Fruit fly (Drosophila melanogaster): ENCODE results near the gene Obp22a.

The Obp22a gene

dm6 chr2L:2013836-2014434 is 22.0 kb upstream of the Obp22a start:
- TF ChIP-seq CG12299 (tag; optimal IDR thresholded peaks at IDR 0.05) (no peak), CG31224 (GFP tag; IDR thresholded peaks at IDR 0.05) (no peak), CG1024 (GFP tag; IDR thresholded peaks at IDR 0.05) (no peak), Poxn (GFP tag; IDR thresholded peaks at IDR 0.05) (no peak), nerfin-2 (GFP tag; IDR thresholded peaks at IDR 0.05; ENCODE audit: partially characterized antibody) (no peak), Meics (GFP tag; optimal IDR thresholded peaks at IDR 0.05) (peak; percentile 4), BtbVII (GFP tag; optimal IDR thresholded peaks at IDR 0.05) (no peak), zfh1 (GFP tag; IDR thresholded peaks at IDR 0.05) (peak; percentile 18; the same call in 1 of the 3 replicates), odd (GFP tag; optimal IDR thresholded peaks at IDR 0.05) (no peak), danr (GFP tag; IDR thresholded peaks at IDR 0.05) (no peak), row (GFP tag; IDR thresholded peaks at IDR 0.05) (peak; percentile 44; the same call in 2 of the 3 replicates), CG13775 (GFP tag; optimal IDR thresholded peaks at IDR 0.05) (no peak), sens (GFP tag) (peak; percentile 30), CG15514 (GFP tag; optimal IDR thresholded peaks at IDR 0.05) (peak; percentile 4), Trl (optimal IDR thresholded peaks at IDR 0.05) (peak; percentile 12 to 39), Trl (GFP tag; optimal IDR thresholded peaks at IDR 0.05) (no peak), CG13894 (tag; optimal IDR thresholded peaks at IDR 0.05) (peak; percentile 21), ci (GFP tag; IDR thresholded peaks at IDR 0.05) (no peak), CG12659 (GFP tag; optimal IDR thresholded peaks at IDR 0.05) (no peak), Myb (GFP tag; optimal IDR thresholded peaks at IDR 0.05) (no peak), CG10979 (tag; optimal IDR thresholded peaks at IDR 0.05) (no peak), cg (GFP tag; optimal IDR thresholded peaks at IDR 0.05) (peak; percentile 16), CG15479 (GFP tag; optimal IDR thresholded peaks at IDR 0.05) (peak; percentile 21), CG8290 (GFP tag; optimal IDR thresholded peaks at IDR 0.05) (no peak), CG8290 (tag; optimal IDR thresholded peaks at IDR 0.05) (no peak), pros (GFP tag; optimal IDR thresholded peaks at IDR 0.05) (peak; percentile 51), Pdp1 (GFP tag; optimal IDR thresholded peaks at IDR 0.05) (peak in 1 of 2 experiments; percentile 12), onecut (GFP tag; IDR thresholded peaks at IDR 0.05) (no peak), schlank (tag; optimal IDR thresholded peaks at IDR 0.05) (no peak), Six4 (GFP tag; optimal IDR thresholded peaks at IDR 0.05) (no peak), CG7271 (tag; optimal IDR thresholded peaks at IDR 0.05) (peak; percentile 8), pzg (GFP tag; optimal IDR thresholded peaks at IDR 0.05) (no peak), Mad (GFP tag; optimal IDR thresholded peaks at IDR 0.05) (no peak), CG12769 (tag; optimal IDR thresholded peaks at IDR 0.05) (peak; percentile 27), cato (GFP tag; optimal IDR thresholded peaks at IDR 0.05; ENCODE audit: borderline replicate concordance) (no peak), dysf (GFP tag; IDR thresholded peaks at IDR 0.05) (0 out of 3 replicates have a peak, but pooled peaks have one; percentile 11), CG12104 (GFP tag; optimal IDR thresholded peaks at IDR 0.05) (no peak), CG43689 (GFP tag; IDR thresholded peaks at IDR 0.05) (no peak), stc (GFP tag; IDR thresholded peaks at IDR 0.05) (no peak), dan (GFP tag; IDR thresholded peaks at IDR 0.05) (no peak), HLH54F (GFP tag; optimal IDR thresholded peaks at IDR 0.05) (no peak), Nf-YC (tag; optimal IDR thresholded peaks at IDR 0.05) (no peak), kni (GFP tag; optimal IDR thresholded peaks at IDR 0.05) (no peak), trem (tag; optimal IDR thresholded peaks at IDR 0.05) (no peak), CG1832 (GFP tag; optimal IDR thresholded peaks at IDR 0.05) (peak; percentile 75), Ets97D (GFP tag; optimal IDR thresholded peaks at IDR 0.05) (no peak), ac (GFP tag; optimal IDR thresholded peaks at IDR 0.05) (peak; percentile 31), CG4707 (GFP tag; optimal IDR thresholded peaks at IDR 0.05) (no peak), D (optimal IDR thresholded peaks at IDR 0.05) (peak; percentile 33), D (GFP tag; optimal IDR thresholded peaks at IDR 0.05) (no peak), grau (tag; optimal IDR thresholded peaks at IDR 0.05) (peak; percentile 79), Lpt (GFP tag; optimal IDR thresholded peaks at IDR 0.05) (no peak)

Measured in whole organism, embryonic.